Worm (Caenorhabditis elegans) whole organism, L1 larva: Measurements from ENCODE around the gene cpg-9.

Source experiments
- F16B12.6 ChIP-seq: fragments of 150-350 bp; optimal IDR thresholded peaks from 2 replicates; lab custom pipeline; 2014; ENCODE audit warnings: missing biosample characterization, missing genetic modification characterization
- aha-1 ChIP-seq: fragments of 150-350 bp; optimal IDR thresholded peaks from 2 replicates; lab custom pipeline; 2014; ENCODE audit warnings: missing biosample characterization, missing genetic modification characterization
- alr-1 ChIP-seq: fragments of 200-800 bp; sonication (Bioruptor generic); optimal IDR thresholded peaks from 2 replicates; lab custom pipeline; 2018; ENCODE audit warnings: borderline replicate concordance, mild to moderate bottlenecking, missing genetic modification characterization, missing compliant biosample characterization
- ceh-8 ChIP-seq: fragments of 200-800 bp; sonication (Bioruptor generic); optimal IDR thresholded peaks from 2 replicates; lab custom pipeline; 2018; ENCODE audit warnings: mild to moderate bottlenecking, missing genetic modification characterization, moderate library complexity, missing compliant biosample characterization
- ceh-82 ChIP-seq, 3 experiments: fragments of 150-350 bp in 1 of 3; sonication (generic microtip) in 2 of 3; optimal IDR thresholded peaks; 2 replicates each; lab custom pipeline; 2014 to 2017; ENCODE audit warnings: missing biosample characterization in 3 of 3, missing genetic modification characterization in 3 of 3
- ceh-90 ChIP-seq: sonication (generic microtip); optimal IDR thresholded peaks from 2 replicates; lab custom pipeline; 2016; ENCODE audit warnings: missing genetic modification characterization, missing compliant biosample characterization
- dpl-1 ChIP-seq, 3 experiments: fragments of 150-350 bp in 2 of 3; sonication (generic microtip) in 1 of 3; optimal IDR thresholded peaks; 2 replicates each; lab custom pipeline; 2014 to 2017; ENCODE audit warnings: missing biosample characterization in 3 of 3, missing genetic modification characterization in 3 of 3, missing genetic modification reagents in 3 of 3
- dsc-1 ChIP-seq: sonication (generic microtip); optimal IDR thresholded peaks from 2 replicates; lab custom pipeline; 2016; ENCODE audit warnings: mild to moderate bottlenecking, missing genetic modification characterization, missing compliant biosample characterization
- efl-3 ChIP-seq: fragments of 200-800 bp; sonication (Bioruptor generic); optimal IDR thresholded peaks from 2 replicates; lab custom pipeline; 2018; ENCODE audit warnings: mild to moderate bottlenecking, missing genetic modification characterization, missing compliant biosample characterization
- elt-2 ChIP-seq: sonication (generic microtip); optimal IDR thresholded peaks from 2 replicates; lab custom pipeline; 2016; ENCODE audit warnings: missing genetic modification characterization, mild to moderate bottlenecking, inconsistent platforms, missing compliant biosample characterization, missing genetic modification reagents
- fkh-4 ChIP-seq: sonication (generic microtip); optimal IDR thresholded peaks from 2 replicates; lab custom pipeline; 2016; ENCODE audit warnings: missing compliant biosample characterization, missing genetic modification characterization, borderline replicate concordance
- fos-1 ChIP-seq: fragments of 150-350 bp; optimal IDR thresholded peaks from 2 replicates; lab custom pipeline; 2014; ENCODE audit warnings: missing biosample characterization, missing genetic modification characterization
- grh-1 ChIP-seq: fragments of 200-800 bp; sonication (Bioruptor generic); IDR thresholded peaks from 2 replicates; pipeline ENCODE4 v1.3.6; 2022; ENCODE audit warnings: missing genetic modification reagents, missing genetic modification characterization, missing compliant biosample characterization
- hlh-17 ChIP-seq: fragments of 200-800 bp; sonication (Bioruptor generic); optimal IDR thresholded peaks from 2 replicates; lab custom pipeline; 2018; ENCODE audit warnings: missing genetic modification characterization, mild to moderate bottlenecking, missing compliant biosample characterization, moderate library complexity, borderline replicate concordance
- hlh-4 ChIP-seq: sonication (generic microtip); optimal IDR thresholded peaks from 2 replicates; lab custom pipeline; 2016; ENCODE audit warnings: mild to moderate bottlenecking, missing genetic modification characterization, missing compliant biosample characterization
- lin-35 ChIP-seq, 2 experiments: fragments of 150-350 bp; optimal IDR thresholded peaks; 2 replicates each; lab custom pipeline; 2014; ENCODE audit warnings: missing biosample characterization in 2 of 2, missing genetic modification characterization in 2 of 2, missing genetic modification reagents in 2 of 2
- lin-39 ChIP-seq: fragments of 150-350 bp; optimal IDR thresholded peaks from 2 replicates; lab custom pipeline; 2014; ENCODE audit warnings: missing biosample characterization, missing genetic modification reagents, missing genetic modification characterization
- lir-3 ChIP-seq: sonication (generic microtip); optimal IDR thresholded peaks from 2 replicates; lab custom pipeline; 2016; ENCODE audit warnings: mild to moderate bottlenecking, missing genetic modification characterization, moderate library complexity, missing compliant biosample characterization; ENCODE audit not compliant: poor library complexity
- mdl-1 ChIP-seq, 2 experiments: fragments of 150-350 bp; optimal IDR thresholded peaks; 2 replicates each; lab custom pipeline; 2014 to 2017; ENCODE audit warnings: missing biosample characterization in 2 of 2, missing genetic modification characterization in 2 of 2, inconsistent platforms in 1 of 2
- mef-2 ChIP-seq: fragments of 150-350 bp; optimal IDR thresholded peaks from 2 replicates; lab custom pipeline; 2014; ENCODE audit warnings: missing biosample characterization, missing genetic modification characterization
- mep-1 ChIP-seq: fragments of 150-350 bp; optimal IDR thresholded peaks from 2 replicates; lab custom pipeline; 2014; ENCODE audit warnings: missing biosample characterization, missing genetic modification characterization
- nhr-47 ChIP-seq: sonication (generic microtip); optimal IDR thresholded peaks from 2 replicates; lab custom pipeline; 2016; ENCODE audit warnings: mild to moderate bottlenecking, missing genetic modification characterization, moderate library complexity, missing compliant biosample characterization
- nhr-84 ChIP-seq: sonication (generic microtip); optimal IDR thresholded peaks from 2 replicates; lab custom pipeline; 2017; ENCODE audit warnings: missing biosample characterization, missing genetic modification characterization
- nhr-85 ChIP-seq: sonication (generic microtip); peaks from one replicate; lab custom pipeline; 2016; ENCODE audit warnings: missing genetic modification characterization, inconsistent platforms, missing compliant biosample characterization
- pag-3 ChIP-seq: sonication (generic microtip); optimal IDR thresholded peaks from 2 replicates; lab custom pipeline; 2017; ENCODE audit warnings: missing genetic modification characterization, mild to moderate bottlenecking, missing compliant biosample characterization, antibody characterized with exemption, borderline replicate concordance; ENCODE audit not compliant: insufficient read depth
- pqm-1 ChIP-seq: sonication (generic microtip); optimal IDR thresholded peaks from 3 replicates; lab custom pipeline; 2017; ENCODE audit warnings: missing biosample characterization, missing genetic modification characterization
- rnt-1 ChIP-seq: sonication (generic microtip); optimal IDR thresholded peaks from 2 replicates; lab custom pipeline; 2016; ENCODE audit warnings: mild to moderate bottlenecking, missing genetic modification characterization, moderate library complexity, missing compliant biosample characterization
- skn-1 ChIP-seq: fragments of 150-350 bp; optimal IDR thresholded peaks from 2 replicates; lab custom pipeline; 2014; ENCODE audit warnings: missing biosample characterization, missing genetic modification characterization
- sox-4 ChIP-seq: sonication (generic microtip); optimal IDR thresholded peaks from 2 replicates; lab custom pipeline; 2016; ENCODE audit warnings: missing genetic modification characterization, missing compliant biosample characterization
- sptf-1 ChIP-seq: fragments of 150-350 bp; optimal IDR thresholded peaks from 2 replicates; lab custom pipeline; 2014; ENCODE audit warnings: missing biosample characterization, missing genetic modification characterization
- sup-37 ChIP-seq: fragments of 200-800 bp; sonication (Bioruptor generic); optimal IDR thresholded peaks from 2 replicates; lab custom pipeline; 2018; ENCODE audit warnings: mild to moderate bottlenecking, missing genetic modification characterization, missing compliant biosample characterization
- swsn-7 ChIP-seq: sonication (generic microtip); optimal IDR thresholded peaks from 2 replicates; lab custom pipeline; 2016; ENCODE audit warnings: missing genetic modification characterization, missing compliant biosample characterization
- unc-30 ChIP-seq: sonication (generic microtip); optimal IDR thresholded peaks from 2 replicates; lab custom pipeline; 2017; ENCODE audit warnings: missing biosample characterization, missing genetic modification characterization
- unc-62 ChIP-seq: fragments of 150-350 bp; optimal IDR thresholded peaks from 2 replicates; lab custom pipeline; 2014; ENCODE audit warnings: missing biosample characterization, missing genetic modification reagents, missing genetic modification characterization
- zag-1 ChIP-seq: fragments of 150-350 bp; optimal IDR thresholded peaks from 2 replicates; lab custom pipeline; 2014; ENCODE audit warnings: missing biosample characterization, missing genetic modification characterization
- zip-4 ChIP-seq: fragments of 200-800 bp; sonication (Bioruptor generic); optimal IDR thresholded peaks from 2 replicates; lab custom pipeline; 2018; ENCODE audit warnings: mild to moderate bottlenecking, missing genetic modification characterization, moderate library complexity, missing compliant biosample characterization
- ztf-4 ChIP-seq: fragments of 150-350 bp; optimal IDR thresholded peaks from 2 replicates; lab custom pipeline; 2014; ENCODE audit warnings: missing biosample characterization, missing genetic modification characterization

Gene cpg-9

ce11 chrIV:3091112-3091511 is 21.1 kb upstream of the cpg-9 start (continued):
- TF ChIP-seq ceh-82 (tag; optimal IDR thresholded peaks at IDR 0.05; lab: Kevin White, UChicago) (no peak), nhr-84 (tag; lab: Kevin White, UChicago) (no peak)

- TF ChIP-seq pag-3 (tag; lab: Kevin White, UChicago) (no peak), ceh-90 (tag; lab: Kevin White, UChicago) (no peak), zag-1 (tag; lab: Kevin White, UChicago) (no peak), skn-1 (tag; lab: Kevin White, UChicago) (no peak), aha-1 (tag; lab: Kevin White, UChicago) (no peak), mdl-1 (tag; optimal IDR thresholded peaks at IDR 0.05; lab: Kevin White, UChicago) (no peak), nhr-84 (tag; lab: Kevin White, UChicago) (no peak), swsn-7 (tag; lab: Kevin White, UChicago) (no peak), pqm-1 (tag; lab: Kevin White, UChicago) (no peak), zip-4 (GFP tag; lab: Kevin White, UChicago) (no peak), unc-62 (GFP tag; lab: Kevin White, UChicago) (no peak)
These were observed 19.6 kb upstream of the cpg-9 start for ce11 chrIV:3089611-3090010.

DNA sequence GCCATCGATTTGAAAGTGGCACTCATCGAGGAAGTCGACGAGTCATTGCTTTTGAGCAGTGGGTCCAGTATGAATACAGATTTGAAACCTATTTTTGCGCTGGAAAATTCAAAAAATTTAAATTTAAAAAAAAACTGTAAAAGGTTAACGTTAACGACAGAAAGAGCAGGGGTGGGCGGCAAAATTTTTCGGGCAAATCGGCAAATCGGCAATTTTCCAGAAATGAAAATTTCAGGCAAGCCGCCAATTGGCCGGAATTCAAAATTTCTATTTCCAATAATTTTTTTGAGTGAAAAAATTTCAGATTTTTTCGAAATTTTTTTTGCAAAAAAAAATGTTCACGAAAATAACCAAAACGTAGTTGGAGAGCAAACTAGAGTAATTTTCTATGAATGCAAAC is 16.8 kb upstream of the cpg-9 start, which contains the start of gene Y67D8C.9:
Y67D8C.9 (minus strand) TSS at position 101 of the 400 bp plus-strand sequence.
- TF ChIP-seq mef-2 (tag; lab: Kevin White, UChicago) (no peak), F16B12.6 (no peak), rnt-1 (no peak), unc-30 (tag; lab: Kevin White, UChicago) (no peak), mep-1 (no peak), fkh-4 (no peak), grh-1 (GFP tag; lab: Robert Waterston, UW) (no peak), ceh-8 (GFP tag; lab: Kevin White, UChicago) (no peak), hlh-4 (tag; lab: Kevin White, UChicago) (no peak), ztf-4 (tag; lab: Kevin White, UChicago) (no peak), lin-39 (tag; lab: Kevin White, UChicago) (no peak), dpl-1 (GFP tag; optimal IDR thresholded peaks at IDR 0.05; lab: Kevin White, UChicago) (no peak), mdl-1 (tag; optimal IDR thresholded peaks at IDR 0.05; lab: Kevin White, UChicago) (no peak)

DNA sequence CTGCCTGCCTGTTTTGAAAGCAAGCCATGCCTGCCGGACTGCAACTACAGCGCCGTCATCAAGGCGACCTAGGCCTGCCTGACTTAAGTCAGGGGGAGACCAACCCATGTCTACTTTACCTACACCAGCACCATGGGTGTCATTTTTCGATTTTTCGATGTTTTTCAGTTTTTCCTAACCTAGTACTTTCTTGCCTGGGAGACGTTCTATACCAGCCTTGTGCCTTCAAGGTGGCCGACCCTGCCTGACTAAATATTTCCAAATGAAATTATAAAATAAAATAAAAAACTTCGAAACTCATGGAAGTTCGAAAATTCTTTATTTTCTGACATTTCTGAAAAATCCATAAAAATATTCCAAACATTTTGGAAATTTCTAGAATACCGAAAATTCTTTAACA is 6.8 kb upstream of the cpg-9 start:
- no peak for TF ChIP-seq hlh-17 (GFP tag; lab: Kevin White, UChicago)

ce11 chrIV:3076207-3076606 is 6.2 kb upstream of the cpg-9 start, which contains the start of gene Y67D8C.22:
Gene Y67D8C.22 (minus strand): TSS chrIV:3076307.
- no peak for TF ChIP-seq zag-1 (tag; lab: Kevin White, UChicago)
- no peak for TF ChIP-seq rnt-1

ce11 chrIV:3071997-3072396 is 2.0 kb upstream of the cpg-9 start, which contains the start of gene Y67D8C.2:
Gene Y67D8C.2 (plus strand): TSS chrIV:3072297.
- TF ChIP-seq efl-3 (GFP tag; lab: Kevin White, UChicago) (no peak), nhr-47 (tag; lab: Kevin White, UChicago) (no peak), pag-3 (tag; lab: Kevin White, UChicago) (no peak), sup-37 (no peak), alr-1 (tag; lab: Kevin White, UChicago) (no peak), elt-2 (tag; lab: Kevin White, UChicago) (no peak), lir-3 (tag; lab: Kevin White, UChicago) (no peak), ztf-4 (tag; lab: Kevin White, UChicago) (no peak), sox-4 (tag; lab: Kevin White, UChicago) (no peak), aha-1 (tag; lab: Kevin White, UChicago) (no peak), pqm-1 (tag; lab: Kevin White, UChicago) (no peak), fos-1 (tag; lab: Kevin White, UChicago) (no peak), nhr-85 (tag; lab: Kevin White, UChicago) (no peak), lin-35 (GFP tag; optimal IDR thresholded peaks at IDR 0.05; lab: Kevin White, UChicago) (no peak), dsc-1 (tag; lab: Kevin White, UChicago) (no peak), sptf-1 (no peak), lin-39 (tag; lab: Kevin White, UChicago) (no peak), skn-1 (tag; lab: Kevin White, UChicago) (no peak)
- TF ChIP-seq, all 84 proteins: peak for 0
